Worm (Caenorhabditis elegans): ENCODE measurements around the gene comt-2.

- TF ChIP-seq hlh-13 (GFP tag; optimal IDR thresholded peaks at IDR 0.05) (no peak), F13H6.1 (tag; optimal IDR thresholded peaks at IDR 0.05) (no peak), lim-6 (tag; optimal IDR thresholded peaks at IDR 0.05) (no peak), fkh-10 (GFP tag; optimal IDR thresholded peaks at IDR 0.05) (no peak), ceh-6 (GFP tag; optimal IDR thresholded peaks at IDR 0.05) (no peak), ceh-45 (GFP tag; IDR thresholded peaks at IDR 0.05) (no peak), ceh-24 (tag; optimal IDR thresholded peaks at IDR 0.05) (no peak), ref-2 (tag; optimal IDR thresholded peaks at IDR 0.05) (no peak), unc-55 (GFP tag; optimal IDR thresholded peaks at IDR 0.05) (no peak), nhr-11 (tag; optimal IDR thresholded peaks at IDR 0.05) (no peak), tbx-2 (tag; optimal IDR thresholded peaks at IDR 0.05) (no peak)
Observed at ce11 chrV:16499006-16499405, 4.7 kb upstream of the comt-2 start, which contains the start of gene F36D3.1.
